Worm (Caenorhabditis elegans) whole organism, L4/young adult: ENCODE data around the gene sre-27.

Experiments used
- W03F9.2 ChIP-seq: fragments of 150-350 bp; optimal IDR thresholded peaks from 2 replicates; lab custom pipeline; 2014; ENCODE audit warnings: missing biosample characterization, missing genetic modification characterization
- him-1 ChIP-seq: sonication (generic microtip); optimal IDR thresholded peaks from 2 replicates; lab custom pipeline; 2016; ENCODE audit warnings: missing genotype, missing genetic modification reagents, missing genetic modification characterization, missing compliant biosample characterization

- TF ChIP-seq him-1 (tag; lab: Kevin White, UChicago) (no peak), W03F9.2 (tag; lab: Kevin White, UChicago) (no peak)
These were observed 27.4 kb upstream of the sre-27 start, which contains the start of the genes W05H5.1 and pitr-6 for ce11 chrII:12444679-12445376.
